Worm (Caenorhabditis elegans): Measurements from ENCODE around the gene F47G3.3.

F47G3.3 gene

ce11 chrX:2403724-2404123, 27.9 kb downstream of the F47G3.3 start, which contains the start of gene C43H6.4:
C43H6.4 (plus strand) TSS chrX:2404024.
- TF ChIP-seq snu-23 (GFP tag; optimal IDR thresholded peaks at IDR 0.05) (no peak), elt-2 (tag; optimal IDR thresholded peaks at IDR 0.05) (no peak), ets-5 (GFP tag; IDR thresholded peaks at IDR 0.05) (no peak), sup-37 (GFP tag; optimal IDR thresholded peaks at IDR 0.05) (no peak), ztf-11 (tag; optimal IDR thresholded peaks at IDR 0.05) (no peak), nhr-19 (GFP tag; conservative IDR thresholded peaks at IDR 0.05) (no peak), fkh-8 (tag; optimal IDR thresholded peaks at IDR 0.05) (no peak), nhr-12 (tag; optimal IDR thresholded peaks at IDR 0.05) (no peak), jun-1 (tag; optimal IDR thresholded peaks at IDR 0.05) (no peak), fkh-10 (GFP tag; optimal IDR thresholded peaks at IDR 0.05) (no peak), nhr-77 (tag; optimal IDR thresholded peaks at IDR 0.05) (no peak), unc-98 (GFP tag; IDR thresholded peaks at IDR 0.05) (no peak), mep-1 (tag; optimal IDR thresholded peaks at IDR 0.05) (no peak), lin-14 (GFP tag; optimal IDR thresholded peaks at IDR 0.05) (no peak)

- TF ChIP-seq nhr-85 (tag) = peak; percentile 56
- TF ChIP-seq fos-1 (tag; optimal IDR thresholded peaks at IDR 0.05) = no peak
These were observed 31.4 kb downstream of the F47G3.3 start, which contains the start of gene mtpn-1 for ce11 chrX:2407167-2407566. mtpn-1 (plus strand) TSS chrX:2407467.

- TF ChIP-seq tbx-2 (tag; optimal IDR thresholded peaks at IDR 0.05) (no peak), mef-2 (tag; optimal IDR thresholded peaks at IDR 0.05) (no peak), xbp-1 (tag; optimal IDR thresholded peaks at IDR 0.05) (no peak), nhr-237 (tag; optimal IDR thresholded peaks at IDR 0.05) (no peak), fkh-4 (tag; optimal IDR thresholded peaks at IDR 0.05; ENCODE audit: borderline replicate concordance) (no peak), fkh-10 (GFP tag; optimal IDR thresholded peaks at IDR 0.05) (no peak), nhr-11 (tag; optimal IDR thresholded peaks at IDR 0.05) (no peak), mep-1 (tag; optimal IDR thresholded peaks at IDR 0.05) (no peak), aly-2 (tag; optimal IDR thresholded peaks at IDR 0.05) (no peak), lin-39 (tag; optimal IDR thresholded peaks at IDR 0.05) (no peak), elt-3 (tag; optimal IDR thresholded peaks at IDR 0.05) (no peak), hlh-4 (tag; optimal IDR thresholded peaks at IDR 0.05) (no peak), C04F5.9 (tag; optimal IDR thresholded peaks at IDR 0.05) (no peak), nhr-47 (tag; optimal IDR thresholded peaks at IDR 0.05) (no peak), egl-27 (tag; optimal IDR thresholded peaks at IDR 0.05) (no peak), ets-5 (GFP tag; IDR thresholded peaks at IDR 0.05) (no peak), Y116A8C.19 (tag; optimal IDR thresholded peaks at IDR 0.05; ENCODE audit: borderline replicate concordance) (no peak), elt-2 (tag; optimal IDR thresholded peaks at IDR 0.05) (no peak)
These were observed 33.5 kb downstream of the F47G3.3 start, which contains the start of the genes C43H6.12 and trpp-12 for ce11 chrX:2409243-2409741. C43H6.12 (plus strand) TSS chrX:2409607. trpp-12 (plus strand) TSS chrX:2409691.

ce11 chrX:2410978-2411377, 35.2 kb downstream of the F47G3.3 start:
- TF ChIP-seq swsn-7 (tag; optimal IDR thresholded peaks at IDR 0.05) = no peak
- TF ChIP-seq elt-2 (tag; optimal IDR thresholded peaks at IDR 0.05) = peak; percentile 27

ce11 chrX:2413277-2413676, 37.5 kb downstream of the F47G3.3 start, which contains the start of gene hlh-15:
hlh-15 (minus strand) TSS chrX:2413377.
- TF ChIP-seq isw-1 (GFP tag; IDR thresholded peaks at IDR 0.05) = no peak
- TF ChIP-seq lin-15B (tag; optimal IDR thresholded peaks at IDR 0.05) = no peak
- no peak for TF ChIP-seq pqm-1 (tag; optimal IDR thresholded peaks at IDR 0.05)

- TF ChIP-seq fkh-8 (tag; optimal IDR thresholded peaks at IDR 0.05) (no peak), ces-1 (GFP tag; optimal IDR thresholded peaks at IDR 0.05) (no peak), ceh-8 (GFP tag; optimal IDR thresholded peaks at IDR 0.05) (no peak), snu-23 (GFP tag; optimal IDR thresholded peaks at IDR 0.05) (no peak), rnt-1 (tag; optimal IDR thresholded peaks at IDR 0.05) (no peak), hlh-4 (tag; optimal IDR thresholded peaks at IDR 0.05) (no peak), nhr-77 (tag; optimal IDR thresholded peaks at IDR 0.05) (no peak), mef-2 (tag; optimal IDR thresholded peaks at IDR 0.05) (no peak), isw-1 (GFP tag; IDR thresholded peaks at IDR 0.05) (no peak), dpl-1 (GFP tag; optimal IDR thresholded peaks at IDR 0.05) (no peak), nhr-85 (tag) (no peak)
These were observed 44.0 kb downstream of the F47G3.3 start, which contains the start of gene glr-7 for ce11 chrX:2419777-2420176. glr-7 (minus strand) TSS chrX:2419877.

Data from whole organism, L1 larva.